Fruit fly (Drosophila melanogaster) whole organism, embryonic: ENCODE results near the gene Sk2.

ENCODE experiments used
- Awh ChIP-seq: fragments of 200-800 bp; sonication (Bioruptor generic); IDR thresholded peaks from 2 replicates; pipeline ENCODE4, ENCODE4 v1.3.6; 2022; ENCODE audit warnings: missing biosample characterization, missing genetic modification characterization
- CG11560 ChIP-seq: fragments of 200-800 bp; sonication (Bioruptor generic); IDR thresholded peaks from 3 replicates; pipeline ENCODE4 v1.3.6; 2022; ENCODE audit warnings: missing biosample characterization, missing genetic modification characterization
- CG12071 ChIP-seq: fragments of 200-800 bp; sonication (Bioruptor generic); optimal IDR thresholded peaks from 3 replicates; lab custom pipeline; 2018; ENCODE audit warnings: missing biosample characterization, mild to moderate bottlenecking, missing genetic modification characterization
- CG12744 ChIP-seq: fragments of 200-800 bp; sonication (Bioruptor generic); optimal IDR thresholded peaks from 2 replicates; lab custom pipeline; 2016; ENCODE audit warnings: missing biosample characterization, missing genetic modification characterization
- CG12942 ChIP-seq: fragments of 200-800 bp; sonication (Bioruptor generic); optimal IDR thresholded peaks from 3 replicates; lab custom pipeline; 2016; ENCODE audit warnings: missing biosample characterization, missing genetic modification characterization
- CG13775 ChIP-seq: fragments of 200-800 bp; sonication (Bioruptor generic); optimal IDR thresholded peaks from 3 replicates; lab custom pipeline; 2017; ENCODE audit warnings: missing biosample characterization, mild to moderate bottlenecking, missing genetic modification characterization
- CG14014 ChIP-seq: fragments of 200-800 bp; sonication (Bioruptor generic); IDR thresholded peaks from 2 replicates; pipeline ENCODE4 v1.3.6; 2022; ENCODE audit warnings: missing biosample characterization, missing genetic modification characterization
- CG16863 ChIP-seq: fragments of 200-800 bp; sonication (Bioruptor generic); optimal IDR thresholded peaks from 3 replicates; lab custom pipeline; 2016; ENCODE audit warnings: missing biosample characterization, missing genetic modification characterization
- CG1792 ChIP-seq: fragments of 200-800 bp; sonication (Bioruptor generic); optimal IDR thresholded peaks from 2 replicates; lab custom pipeline; 2016; ENCODE audit warnings: missing biosample characterization, missing genetic modification characterization
- CG2678 ChIP-seq: fragments of 200-800 bp; sonication (Bioruptor generic); optimal IDR thresholded peaks from 3 replicates; lab custom pipeline; 2019; ENCODE audit warnings: missing biosample characterization, mild to moderate bottlenecking, missing genetic modification characterization, moderate library complexity
- CG2889 ChIP-seq: fragments of 200-800 bp; sonication (Bioruptor generic); IDR thresholded peaks from 3 replicates; pipeline ENCODE4 v1.3.6; 2022; ENCODE audit warnings: missing biosample characterization, missing genetic modification characterization
- CG3163 ChIP-seq: fragments of 200-800 bp; sonication (Bioruptor generic); optimal IDR thresholded peaks from 3 replicates; lab custom pipeline; 2016; ENCODE audit warnings: missing biosample characterization, missing genetic modification characterization
- CG5180 ChIP-seq: fragments of 200-800 bp; sonication (Bioruptor generic); optimal IDR thresholded peaks from 3 replicates; lab custom pipeline; 2017; ENCODE audit warnings: missing biosample characterization, missing genetic modification characterization, mild to moderate bottlenecking, moderate library complexity, missing genetic modification reagents
- CG5245 ChIP-seq: fragments of 200-800 bp; sonication (Bioruptor generic); optimal IDR thresholded peaks from 3 replicates; lab custom pipeline; 2016; ENCODE audit warnings: missing biosample characterization, missing genetic modification characterization
- CG6175 ChIP-seq: fragments of 200-800 bp; sonication (Bioruptor generic); IDR thresholded peaks from 3 replicates; pipeline ENCODE4 v1.3.6; 2022; ENCODE audit warnings: missing biosample characterization, missing genetic modification characterization
- CG8388 ChIP-seq: fragments of 200-800 bp; sonication (Bioruptor generic); optimal IDR thresholded peaks from 2 replicates; lab custom pipeline; 2019; ENCODE audit warnings: missing biosample characterization, mild to moderate bottlenecking, missing genetic modification characterization, moderate library complexity
- D ChIP-seq, 2 experiments: fragments of 200-800 bp in 1 of 2; fragments of >200 bp in 1 of 2; sonication (Bioruptor generic) in 1 of 2; optimal IDR thresholded peaks; 2 replicates in 1 of 2; 3 replicates in 1 of 2; lab custom pipeline; 2017; ENCODE audit warnings: mild to moderate bottlenecking in 1 of 2, missing biosample characterization in 1 of 2, missing genetic modification characterization in 1 of 2, missing genetic modification reagents in 1 of 2
- Dfd ChIP-seq, 2 experiments: fragments of >200 bp; optimal IDR thresholded peaks; 2 replicates each; lab custom pipeline; 2017; ENCODE audit warnings: missing biosample characterization in 2 of 2, missing genetic modification characterization in 2 of 2
- E2f2 ChIP-seq: fragments of 200-800 bp; sonication (Bioruptor generic); IDR thresholded peaks from 2 replicates; pipeline ENCODE4 v1.3.6; 2022; ENCODE audit warnings: missing biosample characterization, missing genetic modification characterization
- Eip74EF ChIP-seq, 2 experiments: fragments of 200-800 bp in 1 of 2; fragments of >200 bp in 1 of 2; sonication (Bioruptor generic) in 1 of 2; optimal IDR thresholded peaks; 2 replicates each; lab custom pipeline; 2017 to 2019; ENCODE audit warnings: missing biosample characterization in 2 of 2, missing genetic modification characterization in 2 of 2, mild to moderate bottlenecking in 1 of 2, moderate library complexity in 1 of 2
- Ets97D ChIP-seq: fragments of 200-800 bp; sonication (Bioruptor generic); optimal IDR thresholded peaks from 3 replicates; lab custom pipeline; 2016; ENCODE audit warnings: missing biosample characterization, missing genetic modification characterization
- Hr51 ChIP-seq, 2 experiments: fragments of 200-800 bp; sonication (Bioruptor generic); optimal IDR thresholded peaks; 2 replicates in 1 of 2; 3 replicates in 1 of 2; lab custom pipeline; 2016 to 2018; ENCODE audit warnings: missing biosample characterization in 2 of 2, missing genetic modification characterization in 2 of 2, mild to moderate bottlenecking in 1 of 2, moderate library complexity in 1 of 2
- Hr78 ChIP-seq, 2 experiments: fragments of 200-800 bp in 1 of 2; fragments of >200 bp in 1 of 2; sonication (Bioruptor generic) in 1 of 2; optimal IDR thresholded peaks; 2 replicates each; lab custom pipeline; 2017 to 2019; ENCODE audit warnings: missing biosample characterization in 2 of 2, missing genetic modification characterization in 2 of 2, mild to moderate bottlenecking in 1 of 2, moderate library complexity in 1 of 2
- Max ChIP-seq: fragments of 200-800 bp; sonication (Bioruptor generic); optimal IDR thresholded peaks from 2 replicates; lab custom pipeline; 2016; ENCODE audit warnings: missing biosample characterization, mild to moderate bottlenecking, missing genetic modification characterization
- Med ChIP-seq: fragments of 200-800 bp; sonication (Bioruptor generic); peaks from one replicate; lab custom pipeline; 2016; ENCODE audit warnings: missing biosample characterization, missing genetic modification characterization, mild to moderate bottlenecking, inconsistent platforms, moderate library complexity
- Optix ChIP-seq: fragments of 200-800 bp; sonication (Bioruptor generic); IDR thresholded peaks from 3 replicates; pipeline ENCODE4 v1.3.6; 2022; ENCODE audit warnings: missing biosample characterization, missing genetic modification characterization
- Ptx1 ChIP-seq: fragments of 200-800 bp; sonication (Bioruptor generic); IDR thresholded peaks from 2 replicates; pipeline ENCODE4 v1.3.6; 2022; ENCODE audit warnings: missing biosample characterization, missing genetic modification characterization
- Rx ChIP-seq: fragments of 200-800 bp; sonication (Bioruptor generic); IDR thresholded peaks from 2 replicates; pipeline ENCODE4 v1.3.6; 2022; ENCODE audit warnings: missing biosample characterization, missing genetic modification characterization
- Spps ChIP-seq: fragments of 200-800 bp; sonication (Bioruptor generic); optimal IDR thresholded peaks from 2 replicates; lab custom pipeline; 2018; ENCODE audit warnings: missing biosample characterization, mild to moderate bottlenecking, missing genetic modification characterization
- Usf ChIP-seq: fragments of 200-800 bp; sonication (Bioruptor generic); optimal IDR thresholded peaks from 2 replicates; lab custom pipeline; 2017; ENCODE audit warnings: missing genotype, missing biosample characterization, missing genetic modification characterization
- Vsx1 ChIP-seq: fragments of 200-800 bp; sonication (Bioruptor generic); optimal IDR thresholded peaks from 2 replicates; lab custom pipeline; 2017; ENCODE audit warnings: missing biosample characterization, mild to moderate bottlenecking, missing genetic modification characterization, missing genetic modification reagents
- ab ChIP-seq: fragments of 200-800 bp; sonication (Bioruptor generic); optimal IDR thresholded peaks from 2 replicates; lab custom pipeline; 2016; ENCODE audit warnings: missing biosample characterization, missing genetic modification characterization
- abd-A ChIP-seq: fragments of 200-800 bp; sonication (Bioruptor generic); optimal IDR thresholded peaks from 3 replicates; lab custom pipeline; 2019; ENCODE audit warnings: missing biosample characterization, mild to moderate bottlenecking, missing genetic modification characterization, moderate library complexity
- caup ChIP-seq: fragments of 200-800 bp; sonication (Bioruptor generic); optimal IDR thresholded peaks from 3 replicates; lab custom pipeline; 2017; ENCODE audit warnings: missing biosample characterization, mild to moderate bottlenecking, missing genetic modification characterization, moderate library complexity; ENCODE audit not compliant: severe bottlenecking
- emc ChIP-seq: fragments of 200-800 bp; sonication (Bioruptor generic); optimal IDR thresholded peaks from 2 replicates; lab custom pipeline; 2016; ENCODE audit warnings: missing biosample characterization, missing genetic modification characterization
- eve ChIP-seq, 2 experiments: fragments of >200 bp; optimal IDR thresholded peaks; 2 replicates each; lab custom pipeline; 2017; ENCODE audit warnings: missing biosample characterization in 2 of 2, missing genetic modification characterization in 2 of 2
- ewg ChIP-seq: fragments of 200-800 bp; sonication (Bioruptor generic); optimal IDR thresholded peaks from 3 replicates; lab custom pipeline; 2017; ENCODE audit warnings: mild to moderate bottlenecking, missing biosample characterization, missing genetic modification reagents, missing genetic modification characterization
- gfzf ChIP-seq: fragments of 200-800 bp; sonication (Bioruptor generic); optimal IDR thresholded peaks from 2 replicates; lab custom pipeline; 2016; ENCODE audit warnings: missing biosample characterization, mild to moderate bottlenecking, missing genetic modification characterization, moderate library complexity
- hth ChIP-seq: fragments of >200 bp; optimal IDR thresholded peaks from 2 replicates; lab custom pipeline; 2017; ENCODE audit warnings: inconsistent platforms
- inv ChIP-seq: fragments of 200-800 bp; sonication (Bioruptor generic); IDR thresholded peaks from 2 replicates; pipeline ENCODE4 v1.3.6; 2022; ENCODE audit warnings: missing biosample characterization, missing genetic modification characterization; ENCODE audit not compliant: partially characterized antibody
- kah ChIP-seq: fragments of 200-800 bp; sonication (Bioruptor generic); optimal IDR thresholded peaks from 2 replicates; lab custom pipeline; 2018; ENCODE audit warnings: missing biosample characterization, mild to moderate bottlenecking, missing genetic modification characterization
- kay ChIP-seq: fragments of 200-800 bp; sonication (Bioruptor generic); optimal IDR thresholded peaks from 2 replicates; lab custom pipeline; 2016; ENCODE audit warnings: missing biosample characterization, missing genetic modification characterization
- lmd ChIP-seq: fragments of 200-800 bp; sonication (Bioruptor generic); IDR thresholded peaks from 2 replicates; pipeline ENCODE4 v1.3.6; 2022; ENCODE audit warnings: missing biosample characterization, missing genetic modification characterization
- luna ChIP-seq: fragments of 200-800 bp; sonication (Bioruptor generic); optimal IDR thresholded peaks from 2 replicates; lab custom pipeline; 2016; ENCODE audit warnings: missing biosample characterization, missing genetic modification characterization
- repo ChIP-seq: fragments of 200-800 bp; sonication (Bioruptor generic); optimal IDR thresholded peaks from 2 replicates; lab custom pipeline; 2016; ENCODE audit warnings: missing biosample characterization, missing genetic modification characterization
- rib ChIP-seq: fragments of 200-800 bp; sonication (Bioruptor generic); IDR thresholded peaks from 2 replicates; pipeline ENCODE4 v1.3.6; 2022; ENCODE audit warnings: missing biosample characterization, missing genetic modification characterization
- ro ChIP-seq: fragments of 200-800 bp; sonication (Bioruptor generic); IDR thresholded peaks from 2 replicates; pipeline ENCODE4 v1.3.6; 2022; ENCODE audit warnings: missing biosample characterization, missing genetic modification characterization
- scrt ChIP-seq: fragments of 200-800 bp; sonication (Bioruptor generic); optimal IDR thresholded peaks from 2 replicates; lab custom pipeline; 2018; ENCODE audit warnings: missing biosample characterization, mild to moderate bottlenecking, missing genetic modification characterization, moderate library complexity
- seq ChIP-seq: fragments of 200-800 bp; sonication (Bioruptor generic); IDR thresholded peaks from 2 replicates; pipeline ENCODE4 v1.3.6; 2022; ENCODE audit warnings: missing biosample characterization, missing genetic modification characterization
- stwl ChIP-seq: fragments of 200-800 bp; sonication (Bioruptor generic); optimal IDR thresholded peaks from 3 replicates; lab custom pipeline; 2018; ENCODE audit warnings: missing biosample characterization, mild to moderate bottlenecking, missing genetic modification characterization, moderate library complexity
- tap ChIP-seq: fragments of 200-800 bp; optimal IDR thresholded peaks from 3 replicates; lab custom pipeline; 2019; ENCODE audit warnings: missing biosample characterization, mild to moderate bottlenecking, missing genetic modification characterization, moderate library complexity

Sk2 gene

DNA sequence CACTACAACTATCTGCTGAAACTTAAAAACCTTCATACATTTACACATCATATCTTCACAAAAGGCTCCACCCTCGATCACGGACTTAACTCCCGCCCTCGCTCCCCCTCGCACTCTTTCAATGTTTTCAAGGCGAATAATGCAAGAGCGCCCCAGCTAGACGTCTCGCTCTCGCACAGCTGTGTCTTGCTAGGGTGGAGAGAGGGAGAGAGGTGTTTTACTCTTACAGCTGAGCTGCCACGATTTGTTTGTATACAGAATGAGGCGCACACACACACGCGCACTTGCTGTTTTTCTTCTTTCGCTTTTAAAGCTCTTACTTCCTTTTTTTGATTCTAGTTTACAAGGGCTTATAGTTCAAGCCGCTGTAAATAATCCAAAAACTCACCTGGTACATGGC, 22.9 kb downstream of the Sk2 start (continued):
- TF ChIP-seq rib (GFP tag; lab: Robert Waterston, UW) (no peak), Max (GFP tag; lab: Kevin White, UChicago) (no peak), Optix (GFP tag; lab: Robert Waterston, UW) (no peak), Usf (no peak), CG12071 (GFP tag; lab: Kevin White, UChicago) (no peak), CG16863 (no peak), CG5245 (no peak), CG1792 (GFP tag; lab: Kevin White, UChicago) (no peak), ro (GFP tag; lab: Robert Waterston, UW) (no peak), CG2889 (GFP tag; lab: Robert Waterston, UW) (no peak), kay (no peak), stwl (tag; lab: Kevin White, UChicago) (no peak), inv (GFP tag; lab: Robert Waterston, UW) (no peak), tap (tag; lab: Kevin White, UChicago) (no peak), luna (GFP tag; lab: Kevin White, UChicago) (no peak), CG14014 (GFP tag; lab: Robert Waterston, UW) (no peak), emc (GFP tag; lab: Kevin White, UChicago) (no peak), Spps (tag; lab: Kevin White, UChicago) (no peak), ewg (GFP tag; lab: Kevin White, UChicago) (peak; percentile 57), CG6175 (no peak), Dfd (GFP tag; optimal IDR thresholded peaks at IDR 0.05; lab: Kevin White, UChicago) (no peak), eve (GFP tag; optimal IDR thresholded peaks at IDR 0.05; lab: Kevin White, UChicago) (no peak), CG12942 (GFP tag; lab: Kevin White, UChicago) (no peak), CG5180 (no peak), abd-A (no peak), Vsx1 (GFP tag; lab: Kevin White, UChicago) (no peak), seq (GFP tag; lab: Robert Waterston, UW) (no peak), gfzf (GFP tag; lab: Kevin White, UChicago) (no peak), Rx (GFP tag; lab: Robert Waterston, UW) (no peak), CG2678 (no peak), CG8388 (GFP tag; lab: Kevin White, UChicago) (no peak), Awh (GFP tag; lab: Robert Waterston, UW) (no peak), scrt (GFP tag; lab: Kevin White, UChicago) (no peak), D (optimal IDR thresholded peaks at IDR 0.05; lab: Kevin White, UChicago) (no peak), D (GFP tag; optimal IDR thresholded peaks at IDR 0.05; lab: Kevin White, UChicago) (no peak), Hr78 (GFP tag; optimal IDR thresholded peaks at IDR 0.05; lab: Kevin White, UChicago) (no peak), Med (peak; percentile 35), Hr51 (GFP tag; optimal IDR thresholded peaks at IDR 0.05; lab: Kevin White, UChicago) (no peak), Eip74EF (GFP tag; optimal IDR thresholded peaks at IDR 0.05; lab: Kevin White, UChicago) (no peak), CG3163 (GFP tag; lab: Kevin White, UChicago) (no peak), hth (lab: Kevin White, UChicago) (no peak), ab (no peak), repo (GFP tag; lab: Kevin White, UChicago) (no peak), Ets97D (GFP tag; lab: Kevin White, UChicago) (no peak), kah (GFP tag; lab: Kevin White, UChicago) (no peak), CG11560 (tag; lab: Robert Waterston, UW) (no peak), Ptx1 (no peak), CG12744 (no peak), CG13775 (no peak), lmd (no peak), caup (GFP tag; lab: Kevin White, UChicago) (no peak), E2f2 (GFP tag; lab: Robert Waterston, UW) (no peak)
